Fruit fly (Drosophila melanogaster): ENCODE measurements around the gene egh.

DNA sequence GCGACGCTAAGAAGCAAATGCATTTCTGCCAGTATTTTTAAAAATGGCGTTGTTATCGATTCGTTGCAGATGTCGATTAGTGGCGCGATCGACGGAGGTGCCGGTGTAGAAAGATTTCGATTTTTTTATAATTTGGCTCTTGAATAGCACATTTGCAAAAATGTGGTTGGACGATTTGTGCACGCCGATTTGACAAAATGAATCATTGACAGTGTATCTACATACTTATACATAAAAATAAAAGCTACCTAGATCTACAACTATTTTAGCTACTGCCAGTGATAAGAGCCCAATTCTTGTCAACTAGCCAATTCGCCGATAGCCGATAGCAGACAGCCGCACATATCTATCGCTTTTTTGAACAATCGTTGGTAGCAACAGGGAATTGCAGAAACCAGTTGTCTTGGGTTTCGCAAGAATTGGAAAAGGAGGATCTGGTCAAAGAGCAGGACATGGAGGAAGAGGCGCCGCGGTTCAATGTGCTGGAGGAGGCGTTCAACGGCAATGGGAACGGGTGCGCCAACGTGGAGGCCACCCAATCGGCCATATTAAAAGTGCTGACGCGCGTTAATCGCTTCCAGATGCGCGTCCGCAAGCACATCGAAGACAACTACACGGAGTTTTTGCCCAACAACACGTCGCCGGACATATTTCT is 15.7 kb downstream of the egh start, which contains the start of the genes Klp3A and Zw10:
- TF ChIP-seq Ets21C (GFP tag; optimal IDR thresholded peaks at IDR 0.05) (no peak), CG11762 (GFP tag; optimal IDR thresholded peaks at IDR 0.05; ENCODE audit: insufficient read depth) (no peak), CG11294 (GFP tag; IDR thresholded peaks at IDR 0.05) (no peak), svp (GFP tag) (no peak)
